Fruit fly (Drosophila melanogaster) whole organism, prepupa: Measurements from ENCODE around the gene rsh.

Source experiments
- CG10631 ChIP-seq: fragments of 200-800 bp; sonication (Bioruptor generic); optimal IDR thresholded peaks from 2 replicates; lab custom pipeline; 2016; ENCODE audit warnings: missing biosample characterization, missing genetic modification characterization
- CG10669 ChIP-seq: fragments of 200-800 bp; sonication (Bioruptor generic); optimal IDR thresholded peaks from 3 replicates; lab custom pipeline; 2018; ENCODE audit warnings: missing biosample characterization, mild to moderate bottlenecking, missing genetic modification characterization, moderate library complexity
- CG11294 ChIP-seq: fragments of 200-800 bp; sonication (Bioruptor generic); IDR thresholded peaks from 2 replicates; pipeline ENCODE4 v1.3.6; 2022; ENCODE audit warnings: missing biosample characterization, missing genetic modification characterization
- CG11762 ChIP-seq: fragments of 200-800 bp; sonication (Bioruptor generic); optimal IDR thresholded peaks from 3 replicates; lab custom pipeline; 2016; ENCODE audit warnings: missing biosample characterization, missing genetic modification characterization; ENCODE audit not compliant: insufficient read depth
- CG15336 ChIP-seq: fragments of 200-800 bp; sonication (Bioruptor generic); IDR thresholded peaks from 2 replicates; pipeline ENCODE4 v1.3.6; 2022; ENCODE audit warnings: missing biosample characterization, missing genetic modification characterization
- CG1621 ChIP-seq: fragments of 200-800 bp; sonication (Bioruptor generic); optimal IDR thresholded peaks from 3 replicates; lab custom pipeline; 2018; ENCODE audit warnings: missing biosample characterization, mild to moderate bottlenecking, missing genetic modification characterization
- CG3032 ChIP-seq: fragments of 200-800 bp; optimal IDR thresholded peaks from 2 replicates; lab custom pipeline; 2019; ENCODE audit warnings: missing biosample characterization, mild to moderate bottlenecking, missing genetic modification characterization, moderate library complexity
- CG32006 ChIP-seq: fragments of 200-800 bp; sonication (Bioruptor generic); optimal IDR thresholded peaks from 3 replicates; lab custom pipeline; 2017; ENCODE audit warnings: missing biosample characterization, mild to moderate bottlenecking, missing genetic modification characterization
- CG3919 ChIP-seq: fragments of 200-800 bp; sonication (Bioruptor generic); optimal IDR thresholded peaks from 3 replicates; lab custom pipeline; 2016; ENCODE audit warnings: missing biosample characterization, missing genetic modification characterization
- CG4318 ChIP-seq: fragments of 200-800 bp; sonication (Bioruptor generic); optimal IDR thresholded peaks from 3 replicates; lab custom pipeline; 2017; ENCODE audit warnings: missing biosample characterization, mild to moderate bottlenecking, missing genetic modification characterization
- CG6163 ChIP-seq: fragments of 200-800 bp; sonication (Bioruptor generic); IDR thresholded peaks from 3 replicates; pipeline ENCODE4 v1.3.6; 2022; ENCODE audit warnings: missing biosample characterization, missing genetic modification characterization
- CG6276 ChIP-seq: fragments of 200-800 bp; sonication (Bioruptor generic); optimal IDR thresholded peaks from 2 replicates; lab custom pipeline; 2017; ENCODE audit warnings: missing biosample characterization, mild to moderate bottlenecking, missing genetic modification characterization
- CG6792 ChIP-seq: fragments of 200-800 bp; sonication (Bioruptor generic); optimal IDR thresholded peaks from 3 replicates; lab custom pipeline; 2016; ENCODE audit warnings: missing biosample characterization, missing genetic modification characterization
- CG6808 ChIP-seq: fragments of 200-800 bp; sonication (Bioruptor generic); optimal IDR thresholded peaks from 3 replicates; lab custom pipeline; 2017; ENCODE audit warnings: missing biosample characterization, missing genetic modification characterization, mild to moderate bottlenecking, moderate library complexity, missing genetic modification reagents
- CG6854 ChIP-seq: fragments of 200-800 bp; sonication (Bioruptor generic); optimal IDR thresholded peaks from 2 replicates; lab custom pipeline; 2017; ENCODE audit warnings: missing biosample characterization, mild to moderate bottlenecking, missing genetic modification characterization
- CG7368 ChIP-seq: fragments of 200-800 bp; sonication (Bioruptor generic); optimal IDR thresholded peaks from 3 replicates; lab custom pipeline; 2016; ENCODE audit warnings: missing biosample characterization, missing genetic modification characterization
- CG8632 ChIP-seq: fragments of 200-800 bp; sonication (Bioruptor generic); optimal IDR thresholded peaks from 3 replicates; lab custom pipeline; 2016; ENCODE audit warnings: missing biosample characterization, missing genetic modification characterization
- Eip75B ChIP-seq: fragments of 200-800 bp; sonication (Bioruptor generic); optimal IDR thresholded peaks from 3 replicates; lab custom pipeline; 2016; ENCODE audit warnings: missing biosample characterization, missing genetic modification characterization
- Eip78C ChIP-seq: fragments of 200-800 bp; sonication (Bioruptor generic); peaks from one replicate; lab custom pipeline; 2016; ENCODE audit warnings: missing biosample characterization, missing genetic modification characterization
- Eip93F ChIP-seq: fragments of 200-800 bp; sonication (Bioruptor generic); optimal IDR thresholded peaks from 2 replicates; lab custom pipeline; 2016; ENCODE audit warnings: missing biosample characterization, mild to moderate bottlenecking, missing genetic modification characterization
- Ets21C ChIP-seq: fragments of 200-800 bp; sonication (Bioruptor generic); optimal IDR thresholded peaks from 3 replicates; lab custom pipeline; 2016; ENCODE audit warnings: missing biosample characterization, missing genetic modification characterization
- Gug ChIP-seq: fragments of 200-800 bp; sonication (Bioruptor generic); IDR thresholded peaks from 2 replicates; pipeline ENCODE4 v1.3.6; 2022; ENCODE audit warnings: missing biosample characterization, missing genetic modification characterization
- Hr4 ChIP-seq: fragments of 200-800 bp; sonication (Bioruptor generic); optimal IDR thresholded peaks from 3 replicates; lab custom pipeline; 2016; ENCODE audit warnings: missing biosample characterization, missing genetic modification characterization
- Lpt ChIP-seq: fragments of 200-800 bp; sonication (Bioruptor generic); optimal IDR thresholded peaks from 3 replicates; lab custom pipeline; 2016; ENCODE audit warnings: missing biosample characterization, missing genetic modification characterization
- Met ChIP-seq: fragments of 200-800 bp; sonication (Bioruptor generic); optimal IDR thresholded peaks from 3 replicates; lab custom pipeline; 2016; ENCODE audit warnings: missing biosample characterization, missing genetic modification characterization
- OdsH ChIP-seq: fragments of 200-800 bp; sonication (Bioruptor generic); optimal IDR thresholded peaks from 3 replicates; lab custom pipeline; 2016; ENCODE audit warnings: missing biosample characterization, missing genetic modification characterization
- Smox ChIP-seq: fragments of 200-800 bp; sonication (Bioruptor generic); optimal IDR thresholded peaks from 3 replicates; lab custom pipeline; 2016; ENCODE audit warnings: missing biosample characterization, missing genetic modification characterization
- Sox15 ChIP-seq: fragments of 200-800 bp; sonication (Bioruptor generic); optimal IDR thresholded peaks from 3 replicates; lab custom pipeline; 2016; ENCODE audit warnings: missing biosample characterization, missing genetic modification characterization
- achi ChIP-seq: fragments of 200-800 bp; sonication (Bioruptor generic); optimal IDR thresholded peaks from 3 replicates; lab custom pipeline; 2016; ENCODE audit warnings: missing biosample characterization, missing genetic modification characterization
- acj6 ChIP-seq: fragments of 200-800 bp; sonication (Bioruptor generic); optimal IDR thresholded peaks from 3 replicates; lab custom pipeline; 2016; ENCODE audit warnings: missing biosample characterization, missing genetic modification characterization
- eg ChIP-seq: fragments of 200-800 bp; sonication (Bioruptor generic); IDR thresholded peaks from 3 replicates; pipeline ENCODE4 v1.3.6; 2022; ENCODE audit warnings: missing biosample characterization, missing genetic modification characterization
- esn ChIP-seq: fragments of 200-800 bp; sonication (Bioruptor generic); optimal IDR thresholded peaks from 2 replicates; lab custom pipeline; 2016; ENCODE audit warnings: missing biosample characterization, mild to moderate bottlenecking, missing genetic modification characterization, moderate library complexity
- fd85E ChIP-seq: fragments of 200-800 bp; sonication (Bioruptor generic); optimal IDR thresholded peaks from 3 replicates; lab custom pipeline; 2016; ENCODE audit warnings: missing biosample characterization, missing genetic modification characterization
- fkh ChIP-seq: fragments of 200-800 bp; sonication (Bioruptor generic); optimal IDR thresholded peaks from 3 replicates; lab custom pipeline; 2017; ENCODE audit warnings: missing biosample characterization, mild to moderate bottlenecking, missing genetic modification characterization, moderate library complexity
- lz ChIP-seq: fragments of 200-800 bp; sonication (Bioruptor generic); optimal IDR thresholded peaks from 3 replicates; lab custom pipeline; 2016; ENCODE audit warnings: missing biosample characterization, missing genetic modification characterization
- salr ChIP-seq, 2 experiments: fragments of 200-800 bp; sonication (Bioruptor generic); optimal IDR thresholded peaks; 3 replicates each; lab custom pipeline; 2016 to 2018; ENCODE audit warnings: missing biosample characterization in 2 of 2, missing genetic modification characterization in 2 of 2, mild to moderate bottlenecking in 1 of 2
- spab ChIP-seq: fragments of 200-800 bp; sonication (Bioruptor generic); optimal IDR thresholded peaks from 2 replicates; lab custom pipeline; 2017; ENCODE audit warnings: missing biosample characterization, mild to moderate bottlenecking, missing genetic modification characterization, missing genetic modification reagents
- ss ChIP-seq, 2 experiments: fragments of 200-800 bp; sonication (Bioruptor generic); optimal IDR thresholded peaks; 2 replicates in 1 of 2; 3 replicates in 1 of 2; lab custom pipeline; 2017 to 2018; ENCODE audit warnings: mild to moderate bottlenecking in 2 of 2, missing biosample characterization in 2 of 2, missing genetic modification characterization in 2 of 2, moderate library complexity in 1 of 2
- topi ChIP-seq: fragments of 200-800 bp; sonication (Bioruptor generic); optimal IDR thresholded peaks from 3 replicates; lab custom pipeline; 2016; ENCODE audit warnings: missing biosample characterization, missing genetic modification characterization
- vri ChIP-seq: fragments of 200-800 bp; sonication (Bioruptor generic); optimal IDR thresholded peaks from 3 replicates; lab custom pipeline; 2016; ENCODE audit warnings: missing biosample characterization, mild to moderate bottlenecking, missing genetic modification characterization

Gene rsh

dm6 chrX:13099919-13100318 lies 111.5 kb downstream of the rsh start (continued):
- TF ChIP-seq fd85E (GFP tag; lab: Kevin White, UChicago) = no peak
- TF ChIP-seq CG11762 = no peak
- peak; percentile 50 for TF ChIP-seq Eip78C (GFP tag; lab: Kevin White, UChicago)
- peak; percentile 62 for TF ChIP-seq CG3919
- peak; percentile 72 for TF ChIP-seq esn
- peak; percentile 13 for TF ChIP-seq Eip75B (GFP tag; lab: Kevin White, UChicago)
- TF ChIP-seq Hr4 (GFP tag; lab: Kevin White, UChicago) = no peak
- peak; percentile 68 for TF ChIP-seq lz (GFP tag; lab: Kevin White, UChicago)
- peak; percentile 45 for TF ChIP-seq Sox15 (GFP tag; lab: Kevin White, UChicago)
- TF ChIP-seq CG6792 = peak; percentile 44
- peak; percentile 42 for TF ChIP-seq Eip93F (GFP tag; lab: Kevin White, UChicago)
- TF ChIP-seq Gug (GFP tag; lab: Robert Waterston, UW) = peak; percentile 35; the same call in 1 of the 2 replicates
- TF ChIP-seq topi (GFP tag; lab: Kevin White, UChicago) = peak; percentile 73
- TF ChIP-seq CG8632 (GFP tag; lab: Kevin White, UChicago) = peak; percentile 64
- TF ChIP-seq eg = peak; percentile 81
- peak; percentile 43 for TF ChIP-seq Met (GFP tag; lab: Kevin White, UChicago)
- peak; percentile 42 for TF ChIP-seq Smox (GFP tag; lab: Kevin White, UChicago)
- peak; percentile 11 for TF ChIP-seq spab (GFP tag; lab: Kevin White, UChicago)
- TF ChIP-seq salr (GFP tag; optimal IDR thresholded peaks at IDR 0.05; lab: Kevin White, UChicago) = peak in 1 of 2 experiments; percentile 8
- peak; percentile 56; the same call in 1 of the 2 replicates for TF ChIP-seq CG11294 (GFP tag; lab: Robert Waterston, UW)
- TF ChIP-seq Lpt = peak; percentile 1
- peak; percentile 63 for TF ChIP-seq CG6854 (GFP tag; lab: Kevin White, UChicago)

DNA sequence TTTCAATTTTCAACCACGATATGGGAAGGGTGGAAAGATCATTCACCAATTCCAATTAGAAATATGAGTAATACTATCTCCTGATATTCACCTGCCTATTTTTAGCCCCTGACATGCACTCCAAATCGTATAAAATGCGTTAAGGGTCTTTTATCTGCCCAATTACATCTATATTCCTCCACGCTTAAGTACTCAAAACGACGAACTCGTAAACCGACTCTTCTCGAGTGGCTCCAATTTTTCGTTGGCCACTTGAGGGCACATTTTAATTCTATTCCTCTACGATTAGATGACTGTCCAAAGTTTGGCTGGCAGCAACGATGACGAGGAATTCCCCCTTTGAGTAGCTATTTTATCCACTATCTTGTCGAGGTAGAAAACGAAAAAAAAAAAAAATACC lies 113.4 kb downstream of the rsh start:
- TF ChIP-seq CG10631 (GFP tag; lab: Kevin White, UChicago) (no peak), fd85E (GFP tag; lab: Kevin White, UChicago) (no peak), CG15336 (no peak), CG6276 (GFP tag; lab: Kevin White, UChicago) (no peak), Eip93F (GFP tag; lab: Kevin White, UChicago) (no peak), Ets21C (GFP tag; lab: Kevin White, UChicago) (no peak)

dm6 chrX:13104571-13104970 lies 116.2 kb downstream of the rsh start:
- TF ChIP-seq vri (peak; percentile 13), fkh (GFP tag; lab: Kevin White, UChicago) (peak; percentile 17), CG11762 (no peak)

DNA sequence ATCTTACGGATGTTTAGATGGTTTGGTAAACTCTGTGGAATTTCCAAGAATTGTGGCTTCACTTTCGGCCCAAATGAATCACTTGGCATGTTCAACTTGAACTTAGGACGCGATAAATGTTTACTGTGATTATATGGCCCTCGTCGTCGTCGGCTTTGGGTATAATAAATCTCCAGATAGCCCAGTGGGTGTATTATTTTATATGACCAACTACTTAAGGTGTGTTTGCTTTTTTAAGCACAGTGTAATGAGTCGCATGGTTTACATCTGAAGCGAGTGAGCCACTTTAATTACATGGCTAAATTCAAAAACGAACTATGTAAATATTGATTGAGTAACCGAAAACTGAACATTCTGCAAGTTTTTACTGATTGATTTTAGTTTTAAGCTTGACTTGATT lies 116.8 kb downstream of the rsh start:
- TF ChIP-seq CG6854 (GFP tag; lab: Kevin White, UChicago) = no peak
- no peak for TF ChIP-seq CG3032 (tag; lab: Kevin White, UChicago)
- no peak for TF ChIP-seq Smox (GFP tag; lab: Kevin White, UChicago)
- TF ChIP-seq fkh (GFP tag; lab: Kevin White, UChicago) = peak; percentile 34
- no peak for TF ChIP-seq topi (GFP tag; lab: Kevin White, UChicago)

DNA sequence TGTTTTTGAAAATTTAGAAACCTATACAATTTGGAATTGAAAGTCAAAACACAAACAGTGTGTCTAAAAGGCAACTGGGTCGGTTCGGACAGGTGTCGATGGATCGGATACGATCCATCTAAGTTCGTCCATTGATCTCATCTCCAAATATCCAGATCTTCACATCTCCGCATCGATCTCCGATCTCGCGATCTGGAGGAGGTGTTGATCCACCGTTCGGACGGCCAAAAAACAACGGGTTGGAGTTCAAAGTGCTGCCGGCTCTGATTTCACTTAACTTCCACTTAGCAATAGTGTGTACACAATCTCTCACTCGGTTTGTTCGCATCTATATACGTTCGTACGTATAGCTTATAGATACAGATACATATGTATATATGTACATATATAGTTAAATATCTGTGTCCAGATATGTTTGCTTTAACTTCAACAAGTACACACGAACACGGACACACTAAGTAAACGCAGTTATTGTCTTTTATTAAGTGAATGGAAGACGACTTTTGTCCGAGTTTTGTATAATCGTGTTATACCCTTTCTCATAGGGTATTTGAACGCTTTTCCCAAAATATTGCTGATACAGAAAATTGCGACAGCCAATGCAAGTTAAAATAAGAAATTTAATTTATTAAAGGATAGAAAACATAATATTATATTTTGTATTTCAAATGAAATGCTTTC lies 119.9 kb downstream of the rsh start, which contains the start of gene Fer3HCH:
Gene Fer3HCH, minus strand, starts transcription at position 51 of the 681 bp plus-strand sequence.
- TF ChIP-seq ss (GFP tag; optimal IDR thresholded peaks at IDR 0.05; lab: Kevin White, UChicago) = peak; percentile 19 to 31
- no peak for TF ChIP-seq CG1621 (tag; lab: Kevin White, UChicago)
- no peak for TF ChIP-seq OdsH
- peak; percentile 52 for TF ChIP-seq Eip78C (GFP tag; lab: Kevin White, UChicago)
- no peak for TF ChIP-seq acj6
- peak; percentile 31; the same call in 1 of the 3 replicates for TF ChIP-seq CG6163 (GFP tag; lab: Robert Waterston, UW)
- peak; percentile 17 for TF ChIP-seq achi (GFP tag; lab: Kevin White, UChicago)
- peak; percentile 5 for TF ChIP-seq CG4318 (GFP tag; lab: Kevin White, UChicago)
- TF ChIP-seq CG32006 (GFP tag; lab: Kevin White, UChicago) = peak; percentile 7
- TF ChIP-seq spab (GFP tag; lab: Kevin White, UChicago) = peak; percentile 8
- peak; percentile 12 for TF ChIP-seq CG3032 (tag; lab: Kevin White, UChicago)
- peak; percentile 70 for TF ChIP-seq fkh (GFP tag; lab: Kevin White, UChicago)
- peak; percentile 48 for TF ChIP-seq CG6808
- peak; percentile 11 for TF ChIP-seq CG10631 (GFP tag; lab: Kevin White, UChicago)
- TF ChIP-seq CG10669 = peak; percentile 33
- no peak for TF ChIP-seq CG7368 (GFP tag; lab: Kevin White, UChicago)
- TF ChIP-seq, all 60 proteins: peak for 12
